Fruit fly (Drosophila melanogaster): ENCODE measurements around the gene Ibf1.

Gene Ibf1

dm6 chr3R:9245576-9246200, 13.1 kb upstream of the Ibf1 start, which contains the start of gene Vps15 (continued):
- TF ChIP-seq eg (GFP tag; IDR thresholded peaks at IDR 0.05) (peak; percentile 78), CG6854 (GFP tag; optimal IDR thresholded peaks at IDR 0.05) (no peak), Sox14 (GFP tag; optimal IDR thresholded peaks at IDR 0.05) (peak; percentile 71), Met (GFP tag; optimal IDR thresholded peaks at IDR 0.05) (peak; percentile 65), spab (GFP tag; optimal IDR thresholded peaks at IDR 0.05) (no peak), CG11902 (GFP tag; optimal IDR thresholded peaks at IDR 0.05) (no peak), Hr38 (GFP tag; optimal IDR thresholded peaks at IDR 0.05) (no peak), fd59A (GFP tag; optimal IDR thresholded peaks at IDR 0.05) (no peak), Hr39 (GFP tag; optimal IDR thresholded peaks at IDR 0.05) (peak; percentile 53), CG11294 (GFP tag; IDR thresholded peaks at IDR 0.05) (no peak), CG9139 (GFP tag; optimal IDR thresholded peaks at IDR 0.05) (no peak), Ets21C (GFP tag; optimal IDR thresholded peaks at IDR 0.05) (peak; percentile 53), CG8319 (GFP tag; optimal IDR thresholded peaks at IDR 0.05) (no peak), CG8632 (GFP tag; optimal IDR thresholded peaks at IDR 0.05) (peak; percentile 61), svp (GFP tag) (peak; percentile 91), Hr4 (GFP tag; optimal IDR thresholded peaks at IDR 0.05) (peak; percentile 62), Smox (GFP tag; optimal IDR thresholded peaks at IDR 0.05) (peak; percentile 74), pdm3 (GFP tag; optimal IDR thresholded peaks at IDR 0.05) (peak; percentile 71), CG6163 (GFP tag; IDR thresholded peaks at IDR 0.05) (peak; percentile 73), cyc (GFP tag; optimal IDR thresholded peaks at IDR 0.05) (peak; percentile 54), fkh (GFP tag; optimal IDR thresholded peaks at IDR 0.05) (no peak), CG31627 (GFP tag; optimal IDR thresholded peaks at IDR 0.05) (peak; percentile 59), CG6276 (GFP tag; optimal IDR thresholded peaks at IDR 0.05) (no peak), acj6 (GFP tag; optimal IDR thresholded peaks at IDR 0.05) (peak; percentile 69), CG7368 (GFP tag; optimal IDR thresholded peaks at IDR 0.05) (peak; percentile 47), lz (GFP tag; optimal IDR thresholded peaks at IDR 0.05) (peak; percentile 66), Lpt (GFP tag; optimal IDR thresholded peaks at IDR 0.05) (peak; percentile 0), fd85E (GFP tag; optimal IDR thresholded peaks at IDR 0.05) (no peak), CG10669 (GFP tag; optimal IDR thresholded peaks at IDR 0.05) (peak; percentile 56), Eip75B (GFP tag; optimal IDR thresholded peaks at IDR 0.05) (peak; percentile 65), CG3919 (GFP tag; optimal IDR thresholded peaks at IDR 0.05) (peak; percentile 62), Eip78C (GFP tag) (peak; percentile 89), CG4318 (GFP tag; optimal IDR thresholded peaks at IDR 0.05) (no peak), Sox15 (GFP tag; optimal IDR thresholded peaks at IDR 0.05) (peak; percentile 5), CG10631 (GFP tag; optimal IDR thresholded peaks at IDR 0.05) (peak; percentile 65), CG6808 (GFP tag; optimal IDR thresholded peaks at IDR 0.05) (peak; percentile 42), Gug (GFP tag; IDR thresholded peaks at IDR 0.05) (peak; percentile 46), Blimp-1 (GFP tag; optimal IDR thresholded peaks at IDR 0.05) (no peak)

- TF ChIP-seq acj6 (GFP tag; optimal IDR thresholded peaks at IDR 0.05) (no peak), esn (GFP tag; optimal IDR thresholded peaks at IDR 0.05) (no peak), ss (GFP tag; optimal IDR thresholded peaks at IDR 0.05) (no peak), Hr39 (GFP tag; optimal IDR thresholded peaks at IDR 0.05) (no peak), CG3919 (GFP tag; optimal IDR thresholded peaks at IDR 0.05) (no peak), Sox102F (GFP tag; optimal IDR thresholded peaks at IDR 0.05) (no peak), Eip75B (GFP tag; optimal IDR thresholded peaks at IDR 0.05) (no peak)
These were observed 12.4 kb upstream of the Ibf1 start, which contains the start of gene CG8420 for dm6 chr3R:9246366-9246765. CG8420 (plus strand) TSS chr3R:9246649.
